Worm (Caenorhabditis elegans): Measurements from ENCODE around the gene perm-3.
"Not testable (repeated sequence)": the region's sequence is repeated elsewhere in the genome, so short reads cannot be mapped to it uniquely, and the experiment has no call there.

Gene perm-3

ce11 chrIV:5354564-5354963 lies 40.0 kb downstream of the perm-3 start:
- no peak for TF ChIP-seq T22C8.4 (GFP tag; IDR thresholded peaks at IDR 0.05)
- TF ChIP-seq flt-1 (GFP tag; IDR thresholded peaks at IDR 0.05) = no peak
- TF ChIP-seq med-1 (GFP tag; optimal IDR thresholded peaks at IDR 0.05; ENCODE audit: insufficient read depth) = no peak
- TF ChIP-seq ztf-23 (GFP tag; IDR thresholded peaks at IDR 0.05) = no peak
- no peak for TF ChIP-seq ztf-29 (GFP tag; IDR thresholded peaks at IDR 0.05)
- no peak for TF ChIP-seq ref-1 (GFP tag; conservative IDR thresholded peaks at IDR 0.05)
- TF ChIP-seq tab-1 (GFP tag; IDR thresholded peaks at IDR 0.05) = no peak
- no peak for TF ChIP-seq cog-1 (tag; optimal IDR thresholded peaks at IDR 0.05)
- TF ChIP-seq klf-2 (GFP tag; conservative IDR thresholded peaks at IDR 0.05) = no peak

DNA sequence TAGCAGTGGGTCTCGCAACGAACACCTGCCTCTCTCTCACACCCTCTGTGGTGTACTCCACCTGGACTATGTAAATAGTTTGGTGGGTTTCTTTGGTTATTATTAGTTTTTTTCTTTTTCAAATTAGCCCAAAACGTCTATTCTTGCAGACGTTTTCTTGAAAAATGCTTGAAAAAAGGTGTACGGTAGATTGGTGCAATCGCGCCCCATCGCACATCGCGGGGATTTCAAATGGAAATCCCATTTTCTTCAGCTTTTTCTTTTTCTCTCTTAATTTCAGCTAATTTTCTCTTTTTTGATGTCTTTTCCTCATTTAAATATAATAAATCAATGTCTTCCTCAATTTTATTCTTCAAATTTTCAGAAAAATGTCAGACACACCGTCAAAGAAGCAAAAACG lies 40.5 kb downstream of the perm-3 start, which contains the start of gene Y4C6B.1:
TSS of gene Y4C6B.1 (plus strand) at position 365 of the 400 bp plus-strand sequence.
- TF ChIP-seq klf-2 (GFP tag; conservative IDR thresholded peaks at IDR 0.05) = no peak
- TF ChIP-seq ztf-29 (GFP tag; IDR thresholded peaks at IDR 0.05) = no peak
- no peak for TF ChIP-seq T22C8.4 (GFP tag; IDR thresholded peaks at IDR 0.05)
- TF ChIP-seq med-1 (GFP tag; optimal IDR thresholded peaks at IDR 0.05; ENCODE audit: insufficient read depth) = no peak
- TF ChIP-seq tab-1 (GFP tag; IDR thresholded peaks at IDR 0.05) = no peak
- no peak for TF ChIP-seq ref-1 (GFP tag; conservative IDR thresholded peaks at IDR 0.05)

DNA sequence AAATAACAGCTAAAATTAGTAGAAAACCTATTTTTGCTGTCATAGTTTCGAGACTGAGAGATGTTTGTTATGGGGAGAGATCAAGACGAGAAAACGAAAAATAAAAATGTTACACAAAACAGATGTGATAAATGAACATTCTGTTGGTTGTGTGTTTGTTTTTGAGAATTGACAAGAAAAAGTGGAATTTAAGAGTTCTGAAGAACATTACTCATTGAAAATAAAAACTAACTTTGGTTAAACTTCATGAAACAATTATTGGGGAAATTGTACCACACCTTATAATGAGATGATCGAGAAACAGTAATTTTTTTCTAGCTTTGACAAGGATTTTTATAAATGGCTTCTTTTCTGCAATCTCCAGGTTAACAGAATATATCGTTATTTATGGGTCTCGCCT lies 41.2 kb downstream of the perm-3 start, which contains the start of gene Y4C6B.7:
TSS of gene Y4C6B.7 (minus strand) at position 101 of the 400 bp plus-strand sequence.
- TF ChIP-seq ref-1 (GFP tag; conservative IDR thresholded peaks at IDR 0.05) (no peak), ztf-23 (GFP tag; IDR thresholded peaks at IDR 0.05) (no peak), flt-1 (GFP tag; IDR thresholded peaks at IDR 0.05) (no peak)

DNA sequence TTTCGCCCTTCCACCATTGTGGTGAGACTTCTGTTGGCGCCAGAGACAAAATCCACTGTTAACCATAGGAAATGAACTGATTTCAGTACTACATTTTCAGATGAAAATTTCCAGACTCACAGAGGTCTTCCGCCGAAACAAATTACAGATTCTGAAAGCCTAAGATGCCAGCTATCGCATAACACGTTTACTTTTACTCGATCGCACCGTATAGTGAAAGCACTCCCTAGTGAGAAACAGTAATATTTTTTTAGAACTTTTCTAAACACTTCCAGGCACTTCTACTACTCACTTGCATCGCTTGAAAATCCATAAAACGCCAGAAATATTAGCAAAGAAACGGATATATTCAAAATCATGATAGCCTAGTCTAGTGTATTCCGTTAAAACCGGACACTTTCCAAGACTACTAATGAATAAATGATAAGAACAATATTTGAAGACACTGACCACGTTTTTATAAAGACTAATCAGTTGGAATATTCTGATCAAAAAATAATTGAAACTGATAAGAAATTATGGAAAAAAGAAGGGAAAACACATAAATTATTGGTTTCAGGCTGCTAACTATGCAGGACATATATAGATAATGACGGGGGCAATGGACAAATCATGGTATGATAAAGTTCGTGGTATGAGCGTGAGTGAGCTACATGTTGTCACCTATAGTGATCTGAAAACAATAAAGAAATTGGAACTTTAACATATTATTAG lies 44.0 kb downstream of the perm-3 start, which contains the start of gene gba-4:
TSS of gene gba-4 (minus strand) at position 418 of the 714 bp plus-strand sequence.
- TF ChIP-seq ztf-29, tab-1, flt-1 (GFP tag; IDR thresholded peaks at IDR 0.05): not testable (repeated sequence)

DNA sequence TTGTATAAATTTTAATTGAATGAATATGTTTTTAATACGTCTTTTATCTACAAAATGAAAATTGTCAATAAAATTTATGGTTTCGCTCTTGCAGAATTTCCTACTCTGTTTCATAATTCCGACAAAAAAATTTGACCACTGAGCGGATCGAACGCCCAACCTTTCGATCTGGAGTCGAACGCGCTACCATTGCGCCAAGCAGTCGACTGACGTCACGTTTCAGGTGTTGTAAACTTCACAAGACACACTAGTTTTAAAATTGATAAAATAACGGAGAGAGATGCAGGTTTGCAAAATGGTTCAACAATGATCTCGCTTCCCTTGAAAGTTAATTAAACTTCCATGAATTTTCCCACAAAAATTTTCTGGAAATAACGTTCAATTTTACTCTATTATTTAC lies 50.4 kb downstream of the perm-3 start:
- TF ChIP-seq flt-1 (GFP tag; IDR thresholded peaks at IDR 0.05) = no peak
- no peak for TF ChIP-seq med-1 (GFP tag; optimal IDR thresholded peaks at IDR 0.05; ENCODE audit: insufficient read depth)
- no peak for TF ChIP-seq klf-2 (GFP tag; conservative IDR thresholded peaks at IDR 0.05)
- no peak for TF ChIP-seq cog-1 (tag; optimal IDR thresholded peaks at IDR 0.05)
- TF ChIP-seq ztf-23 (GFP tag; IDR thresholded peaks at IDR 0.05) = no peak
- no peak for TF ChIP-seq ref-1 (GFP tag; conservative IDR thresholded peaks at IDR 0.05)
- TF ChIP-seq tab-1 (GFP tag; IDR thresholded peaks at IDR 0.05) = no peak
- no peak for TF ChIP-seq ztf-29 (GFP tag; IDR thresholded peaks at IDR 0.05)
- no peak for TF ChIP-seq T22C8.4 (GFP tag; IDR thresholded peaks at IDR 0.05)
